Fruit fly (Drosophila melanogaster): ENCODE data around the gene CG6026.

The CG6026 gene

dm6 chr3R:18997388-18998287, 35.7 kb upstream of the CG6026 start (continued):
- TF ChIP-seq CG2712 (tag; optimal IDR thresholded peaks at IDR 0.05), result peak; percentile 39
- TF ChIP-seq CG3065 (GFP tag; optimal IDR thresholded peaks at IDR 0.05), result peak; percentile 57
- TF ChIP-seq jing (GFP tag; optimal IDR thresholded peaks at IDR 0.05), result peak; percentile 64
- TF ChIP-seq lov (optimal IDR thresholded peaks at IDR 0.05), result no peak
- TF ChIP-seq lov (GFP tag; IDR thresholded peaks at IDR 0.05), result peak; percentile 81; the same call in 2 of the 3 replicates
- TF ChIP-seq fru (optimal IDR thresholded peaks at IDR 0.05), result no peak
- TF ChIP-seq CG30403 (GFP tag; optimal IDR thresholded peaks at IDR 0.05), result no peak
- TF ChIP-seq ash1 (GFP tag; optimal IDR thresholded peaks at IDR 0.05), result no peak
- TF ChIP-seq zf30C (GFP tag; optimal IDR thresholded peaks at IDR 0.05), result no peak
- TF ChIP-seq CG5180 (GFP tag; optimal IDR thresholded peaks at IDR 0.05), result peak; percentile 68
- no peak for TF ChIP-seq bbx (GFP tag; IDR thresholded peaks at IDR 0.05; ENCODE audit: partially characterized antibody)
- TF ChIP-seq wor (GFP tag; IDR thresholded peaks at IDR 0.05), result peak; percentile 20; the same call in 1 of the 2 replicates
- peak; percentile 48 for TF ChIP-seq chn (GFP tag; optimal IDR thresholded peaks at IDR 0.05)
- TF ChIP-seq danr (GFP tag; IDR thresholded peaks at IDR 0.05), result peak; percentile 5; the same call in 1 of the 2 replicates
- no peak for TF ChIP-seq Taf1 (GFP tag; IDR thresholded peaks at IDR 0.05)
- no peak for TF ChIP-seq Lim3 (GFP tag; IDR thresholded peaks at IDR 0.05)
- TF ChIP-seq Side (GFP tag; optimal IDR thresholded peaks at IDR 0.05), result peak; percentile 66
- TF ChIP-seq CG11695 (GFP tag; IDR thresholded peaks at IDR 0.05), result no peak
- TF ChIP-seq CG10654 (GFP tag; optimal IDR thresholded peaks at IDR 0.05), result no peak
- TF ChIP-seq CG17829 (tag; optimal IDR thresholded peaks at IDR 0.05), result peak; percentile 26
- peak; percentile 29; the same call in 1 of the 2 replicates for TF ChIP-seq CG6689 (GFP tag; IDR thresholded peaks at IDR 0.05)
- TF ChIP-seq CG1647 (GFP tag; optimal IDR thresholded peaks at IDR 0.05), result peak; percentile 10
- TF ChIP-seq Ets65A (GFP tag), result no peak
- TF ChIP-seq pita (GFP tag; optimal IDR thresholded peaks at IDR 0.05), result no peak
- TF ChIP-seq CG10267 (tag; optimal IDR thresholded peaks at IDR 0.05), result peak; percentile 21
- peak; percentile 57 for TF ChIP-seq CG7987 (GFP tag; optimal IDR thresholded peaks at IDR 0.05)
- no peak for TF ChIP-seq CG11696 (GFP tag; IDR thresholded peaks at IDR 0.05)
- no peak for TF ChIP-seq bab2 (GFP tag; optimal IDR thresholded peaks at IDR 0.05)
- TF ChIP-seq lmd (GFP tag; IDR thresholded peaks at IDR 0.05), result no peak
- TF ChIP-seq z (GFP tag; IDR thresholded peaks at IDR 0.05), result no peak
- TF ChIP-seq Myb (GFP tag; optimal IDR thresholded peaks at IDR 0.05), result no peak
- no peak for TF ChIP-seq D19B (GFP tag; optimal IDR thresholded peaks at IDR 0.05)
- peak; percentile 26 for TF ChIP-seq maf-S (GFP tag; optimal IDR thresholded peaks at IDR 0.05)
- TF ChIP-seq CoRest (tag; optimal IDR thresholded peaks at IDR 0.05), result peak; percentile 68
- no peak for TF ChIP-seq kay (GFP tag; optimal IDR thresholded peaks at IDR 0.05)
- peak; percentile 82 for TF ChIP-seq CG8388 (GFP tag; optimal IDR thresholded peaks at IDR 0.05)
- TF ChIP-seq BEAF-32 (GFP tag; optimal IDR thresholded peaks at IDR 0.05), result no peak
- TF ChIP-seq Pdp1 (GFP tag; optimal IDR thresholded peaks at IDR 0.05), result peak in 1 of 2 experiments; percentile 38
- TF ChIP-seq CG7357 (GFP tag; IDR thresholded peaks at IDR 0.05), result no peak
- TF ChIP-seq Six4 (GFP tag; optimal IDR thresholded peaks at IDR 0.05), result no peak
- TF ChIP-seq CG18476 (GFP tag; optimal IDR thresholded peaks at IDR 0.05), result no peak
- no peak for TF ChIP-seq ems (GFP tag; optimal IDR thresholded peaks at IDR 0.05)
- no peak for TF ChIP-seq CG11560 (tag; IDR thresholded peaks at IDR 0.05)
- TF ChIP-seq Dip2 (GFP tag; IDR thresholded peaks at IDR 0.05), result no peak
- peak; percentile 50 for TF ChIP-seq bcd (GFP tag; optimal IDR thresholded peaks at IDR 0.05)
- TF ChIP-seq slbo (GFP tag; IDR thresholded peaks at IDR 0.05), result no peak
- no peak for TF ChIP-seq al (GFP tag; IDR thresholded peaks at IDR 0.05)
- TF ChIP-seq lola (GFP tag; optimal IDR thresholded peaks at IDR 0.05), result peak in 1 of 3 experiments; percentile 88
- TF ChIP-seq CG1233 (GFP tag; optimal IDR thresholded peaks at IDR 0.05), result peak; percentile 73
- peak; percentile 72 for TF ChIP-seq CG14710 (tag; optimal IDR thresholded peaks at IDR 0.05)
